Worm (Caenorhabditis elegans): ENCODE data around the gene clec-58.

DNA sequence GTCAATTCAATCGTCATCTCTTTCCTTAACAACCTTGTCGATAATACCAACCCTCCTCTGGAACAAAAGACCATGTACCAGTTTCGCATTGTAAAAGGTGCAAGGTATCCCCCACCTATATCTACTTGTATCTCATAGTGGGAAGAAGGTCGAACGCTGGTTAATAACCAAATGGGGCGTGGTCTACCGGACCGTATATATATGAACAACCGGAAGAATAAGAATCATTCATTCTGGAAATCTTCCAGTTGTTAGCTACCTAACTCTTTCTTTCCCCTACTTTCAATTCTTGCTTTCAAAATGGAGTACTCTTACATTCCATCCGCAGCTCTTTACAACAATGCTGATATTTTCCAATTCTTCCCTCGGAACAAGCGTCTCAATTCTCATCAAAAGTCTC, 14.7 kb downstream of the clec-58 start, which contains the start of gene ZK673.5:
- no peak for TF ChIP-seq madf-9 (GFP tag; conservative IDR thresholded peaks at IDR 0.05)
- no peak for TF ChIP-seq dmd-8 (GFP tag; IDR thresholded peaks at IDR 0.05)
- TF ChIP-seq egl-27 (tag; optimal IDR thresholded peaks at IDR 0.05), result no peak
- TF ChIP-seq fos-1 (tag; optimal IDR thresholded peaks at IDR 0.05), result no peak
- TF ChIP-seq nhr-25 (tag; optimal IDR thresholded peaks at IDR 0.05; ENCODE audit: borderline replicate concordance, insufficient read depth), result no peak
- TF ChIP-seq nhr-11 (tag; optimal IDR thresholded peaks at IDR 0.05), result no peak
- TF ChIP-seq zag-1 (tag; optimal IDR thresholded peaks at IDR 0.05), result no peak
- no peak for TF ChIP-seq unc-62 (GFP tag; optimal IDR thresholded peaks at IDR 0.05 in 1 of 2)
- no peak for TF ChIP-seq unc-62 (tag; optimal IDR thresholded peaks at IDR 0.05)
- TF ChIP-seq mxl-2 (GFP tag; conservative IDR thresholded peaks at IDR 0.05), result no peak
- TF ChIP-seq unc-39 (tag; optimal IDR thresholded peaks at IDR 0.05), result no peak
- no peak for TF ChIP-seq ama-1 (optimal IDR thresholded peaks at IDR 0.05)
